Fruit fly (Drosophila melanogaster): ENCODE data around the gene Pus10.

Gene Pus10

dm6 chr2L:135383-136130 lies 19.5 kb downstream of the Pus10 start:
- TF ChIP-seq pdm3 (GFP tag; optimal IDR thresholded peaks at IDR 0.05) = no peak
- no peak for TF ChIP-seq topi (GFP tag; optimal IDR thresholded peaks at IDR 0.05)
- TF ChIP-seq CG15336 (GFP tag; IDR thresholded peaks at IDR 0.05) = no peak
- TF ChIP-seq CG11294 (GFP tag; IDR thresholded peaks at IDR 0.05) = no peak
- peak; percentile 36 for TF ChIP-seq CG1621 (tag; optimal IDR thresholded peaks at IDR 0.05)
- TF ChIP-seq CG3919 (GFP tag; optimal IDR thresholded peaks at IDR 0.05) = peak; percentile 4
- peak; percentile 63 for TF ChIP-seq Eip78C (GFP tag)
- TF ChIP-seq CG9139 (GFP tag; optimal IDR thresholded peaks at IDR 0.05) = peak; percentile 47
- TF ChIP-seq CG10631 (GFP tag; optimal IDR thresholded peaks at IDR 0.05) = no peak
- TF ChIP-seq svp (GFP tag) = peak; percentile 98
- TF ChIP-seq ss (GFP tag; optimal IDR thresholded peaks at IDR 0.05) = peak; percentile 8 to 67
- peak; percentile 26 for TF ChIP-seq CG6808 (GFP tag; optimal IDR thresholded peaks at IDR 0.05)

dm6 chr2L:134563-135382 lies 20.3 kb downstream of the Pus10 start:
- no peak for TF ChIP-seq fd85E (GFP tag; optimal IDR thresholded peaks at IDR 0.05)
- no peak for TF ChIP-seq CG31627 (GFP tag; optimal IDR thresholded peaks at IDR 0.05)
- no peak for TF ChIP-seq CG10669 (GFP tag; optimal IDR thresholded peaks at IDR 0.05)
- TF ChIP-seq net (GFP tag; optimal IDR thresholded peaks at IDR 0.05) = peak; percentile 13
- TF ChIP-seq acj6 (GFP tag; optimal IDR thresholded peaks at IDR 0.05) = no peak
- TF ChIP-seq CG32006 (GFP tag; optimal IDR thresholded peaks at IDR 0.05) = peak; percentile 30
- TF ChIP-seq vri (GFP tag; optimal IDR thresholded peaks at IDR 0.05) = peak; percentile 15
- TF ChIP-seq CG6808 (GFP tag; optimal IDR thresholded peaks at IDR 0.05) = no peak
- no peak for TF ChIP-seq fkh (GFP tag; optimal IDR thresholded peaks at IDR 0.05)
- TF ChIP-seq Eip75B (GFP tag; optimal IDR thresholded peaks at IDR 0.05) = peak; percentile 2
- TF ChIP-seq Hr39 (GFP tag; optimal IDR thresholded peaks at IDR 0.05) = no peak
- no peak for TF ChIP-seq Ets21C (GFP tag; optimal IDR thresholded peaks at IDR 0.05)
- no peak for TF ChIP-seq CG9139 (GFP tag; optimal IDR thresholded peaks at IDR 0.05)
- TF ChIP-seq CG8632 (GFP tag; optimal IDR thresholded peaks at IDR 0.05) = no peak
- TF ChIP-seq dac (GFP tag; optimal IDR thresholded peaks at IDR 0.05) = no peak
- TF ChIP-seq CG8119 (GFP tag; IDR thresholded peaks at IDR 0.05) = no peak
- no peak for TF ChIP-seq Smox (GFP tag; optimal IDR thresholded peaks at IDR 0.05)
- peak; percentile 18 for TF ChIP-seq CG10631 (GFP tag; optimal IDR thresholded peaks at IDR 0.05)
- 0 out of 3 replicates have a peak, but pooled peaks have one; percentile 29 for TF ChIP-seq CG6163 (GFP tag; IDR thresholded peaks at IDR 0.05)
- no peak for TF ChIP-seq Sox15 (GFP tag; optimal IDR thresholded peaks at IDR 0.05)
- TF ChIP-seq eg (GFP tag; IDR thresholded peaks at IDR 0.05) = no peak
- TF ChIP-seq CG6854 (GFP tag; optimal IDR thresholded peaks at IDR 0.05) = no peak
- TF ChIP-seq Sox14 (GFP tag; optimal IDR thresholded peaks at IDR 0.05) = no peak
- TF ChIP-seq CG3919 (GFP tag; optimal IDR thresholded peaks at IDR 0.05) = no peak
- TF ChIP-seq Lpt (GFP tag; optimal IDR thresholded peaks at IDR 0.05) = no peak
- TF ChIP-seq CG11762 (GFP tag; optimal IDR thresholded peaks at IDR 0.05; ENCODE audit: insufficient read depth) = no peak
- no peak for TF ChIP-seq fd59A (GFP tag; optimal IDR thresholded peaks at IDR 0.05)
- TF ChIP-seq CG11294 (GFP tag; IDR thresholded peaks at IDR 0.05) = no peak
- TF ChIP-seq ss (GFP tag; optimal IDR thresholded peaks at IDR 0.05) = peak in 1 of 2 experiments; percentile 0
- TF ChIP-seq CG4318 (GFP tag; optimal IDR thresholded peaks at IDR 0.05) = no peak
- peak; percentile 86 for TF ChIP-seq Eip78C (GFP tag)
- TF ChIP-seq achi (GFP tag; optimal IDR thresholded peaks at IDR 0.05) = no peak
- no peak for TF ChIP-seq Hr4 (GFP tag; optimal IDR thresholded peaks at IDR 0.05)
- no peak for TF ChIP-seq CG15336 (GFP tag; IDR thresholded peaks at IDR 0.05)
- TF ChIP-seq salr (GFP tag; optimal IDR thresholded peaks at IDR 0.05) = no peak
- TF ChIP-seq cyc (GFP tag; optimal IDR thresholded peaks at IDR 0.05) = no peak
- no peak for TF ChIP-seq lz (GFP tag; optimal IDR thresholded peaks at IDR 0.05)
- no peak for TF ChIP-seq CG34406 (GFP tag; optimal IDR thresholded peaks at IDR 0.05)
- TF ChIP-seq CG6792 (GFP tag; optimal IDR thresholded peaks at IDR 0.05) = peak; percentile 16
- no peak for TF ChIP-seq dsx (GFP tag; optimal IDR thresholded peaks at IDR 0.05; ENCODE audit: poor library complexity, severe bottlenecking)
- TF ChIP-seq Met (GFP tag; optimal IDR thresholded peaks at IDR 0.05) = no peak
- TF ChIP-seq Hr38 (GFP tag; optimal IDR thresholded peaks at IDR 0.05) = no peak
- no peak for TF ChIP-seq Eip93F (GFP tag; optimal IDR thresholded peaks at IDR 0.05)

All from whole organism, prepupa.